Worm (Caenorhabditis elegans) whole organism, late embryonic: ENCODE results near the gene phf-15.

Experiments used
- C38D4.7 ChIP-seq: fragments of 200-800 bp; sonication (Bioruptor generic); optimal IDR thresholded peaks from 2 replicates; lab custom pipeline; 2018; ENCODE audit warnings: mild to moderate bottlenecking, missing genetic modification characterization, moderate library complexity, missing compliant biosample characterization
- F13H6.1 ChIP-seq: sonication (generic microtip); optimal IDR thresholded peaks from 2 replicates; lab custom pipeline; 2016; ENCODE audit warnings: missing genetic modification characterization, missing compliant biosample characterization
- T23F11.4 ChIP-seq: fragments of 200-800 bp; sonication (Bioruptor generic); optimal IDR thresholded peaks from 2 replicates; lab custom pipeline; 2018; ENCODE audit warnings: mild to moderate bottlenecking, missing genetic modification characterization, missing compliant biosample characterization
- ceh-18 ChIP-seq: sonication (generic microtip); optimal IDR thresholded peaks from 2 replicates; lab custom pipeline; 2016; ENCODE audit warnings: missing genetic modification characterization, missing compliant biosample characterization
- ceh-2 ChIP-seq: sonication (generic microtip); optimal IDR thresholded peaks from 2 replicates; lab custom pipeline; 2016; ENCODE audit warnings: missing genotype, missing genetic modification characterization, missing compliant biosample characterization
- ceh-45 ChIP-seq: fragments of 200-800 bp; sonication (Bioruptor generic); IDR thresholded peaks from 2 replicates; pipeline ENCODE4 v1.3.6; 2022; ENCODE audit warnings: missing genetic modification reagents, missing genetic modification characterization, missing compliant biosample characterization
- ceh-48 ChIP-seq: sonication (generic microtip); optimal IDR thresholded peaks from 2 replicates; lab custom pipeline; 2016; ENCODE audit warnings: missing genetic modification characterization, inconsistent platforms, missing compliant biosample characterization
- ceh-9 ChIP-seq: sonication (generic microtip); optimal IDR thresholded peaks from 2 replicates; lab custom pipeline; 2016; ENCODE audit warnings: mild to moderate bottlenecking, missing genetic modification characterization, inconsistent platforms, missing compliant biosample characterization
- dmd-4 ChIP-seq: sonication (generic microtip); optimal IDR thresholded peaks from 2 replicates; lab custom pipeline; 2016; ENCODE audit warnings: borderline replicate concordance, missing genetic modification characterization, missing compliant biosample characterization
- elt-2 ChIP-seq: sonication (generic microtip); optimal IDR thresholded peaks from 2 replicates; lab custom pipeline; 2016; ENCODE audit warnings: missing genetic modification reagents, missing genetic modification characterization, missing compliant biosample characterization
- elt-4 ChIP-seq: sonication (generic microtip); optimal IDR thresholded peaks from 2 replicates; lab custom pipeline; 2016; ENCODE audit warnings: missing genetic modification characterization, missing compliant biosample characterization
- ets-4 ChIP-seq: sonication (generic microtip); optimal IDR thresholded peaks from 2 replicates; lab custom pipeline; 2016; ENCODE audit warnings: missing genetic modification characterization, missing compliant biosample characterization
- fkh-10 ChIP-seq: fragments of 150-350 bp; optimal IDR thresholded peaks from 2 replicates; lab custom pipeline; 2014; ENCODE audit warnings: missing biosample characterization, missing genetic modification reagents, missing genetic modification characterization
- gmeb-2 ChIP-seq: sonication (generic microtip); optimal IDR thresholded peaks from 2 replicates; lab custom pipeline; 2016; ENCODE audit warnings: missing genetic modification characterization, inconsistent platforms, missing compliant biosample characterization
- hlh-30 ChIP-seq: sonication (generic microtip); optimal IDR thresholded peaks from 2 replicates; lab custom pipeline; 2017; ENCODE audit warnings: antibody characterized with exemption, missing genetic modification characterization, missing compliant biosample characterization; ENCODE audit not compliant: insufficient read depth
- lim-6 ChIP-seq: sonication (generic microtip); optimal IDR thresholded peaks from 2 replicates; lab custom pipeline; 2016; ENCODE audit warnings: missing genetic modification characterization, missing compliant biosample characterization
- lin-11 ChIP-seq: fragments of 200-800 bp; sonication (Bioruptor generic); optimal IDR thresholded peaks from 2 replicates; lab custom pipeline; 2018; ENCODE audit warnings: mild to moderate bottlenecking, missing genetic modification characterization, missing compliant biosample characterization
- mec-3 ChIP-seq: sonication (generic microtip); optimal IDR thresholded peaks from 2 replicates; lab custom pipeline; 2016; ENCODE audit warnings: borderline replicate concordance, missing genetic modification characterization, missing compliant biosample characterization
- nfya-1 ChIP-seq: sonication (generic microtip); optimal IDR thresholded peaks from 2 replicates; lab custom pipeline; 2017; ENCODE audit warnings: missing genetic modification characterization, mild to moderate bottlenecking, missing compliant biosample characterization, antibody characterized with exemption, moderate library complexity
- nhr-11 ChIP-seq: fragments of 150-350 bp; optimal IDR thresholded peaks from 2 replicates; lab custom pipeline; 2014; ENCODE audit warnings: missing biosample characterization, missing genetic modification characterization
- npax-4 ChIP-seq: sonication (generic microtip); optimal IDR thresholded peaks from 2 replicates; lab custom pipeline; 2016; ENCODE audit warnings: missing genetic modification characterization, missing compliant biosample characterization
- pag-3 ChIP-seq: sonication (generic microtip); optimal IDR thresholded peaks from 2 replicates; lab custom pipeline; 2016; ENCODE audit warnings: missing compliant biosample characterization, missing genetic modification characterization, borderline replicate concordance
- pat-9 ChIP-seq: fragments of 200-800 bp; sonication (Bioruptor generic); optimal IDR thresholded peaks from 2 replicates; lab custom pipeline; 2018; ENCODE audit warnings: mild to moderate bottlenecking, missing genetic modification characterization, moderate library complexity, missing compliant biosample characterization
- pha-4 ChIP-seq: fragments of 150-350 bp; optimal IDR thresholded peaks from 2 replicates; lab custom pipeline; 2018; ENCODE audit warnings: missing biosample characterization, missing genetic modification reagents, missing genetic modification characterization
- pqm-1 ChIP-seq: sonication (generic microtip); optimal IDR thresholded peaks from 2 replicates; lab custom pipeline; 2016; ENCODE audit warnings: missing genetic modification characterization, missing compliant biosample characterization
- pros-1 ChIP-seq: fragments of 150-350 bp; optimal IDR thresholded peaks from 2 replicates; lab custom pipeline; 2014; ENCODE audit warnings: missing biosample characterization, missing genetic modification reagents, missing genetic modification characterization
- ref-2 ChIP-seq: sonication (generic microtip); optimal IDR thresholded peaks from 2 replicates; lab custom pipeline; 2016; ENCODE audit warnings: missing genetic modification characterization, missing compliant biosample characterization
- rnt-1 ChIP-seq: sonication (generic microtip); optimal IDR thresholded peaks from 2 replicates; lab custom pipeline; 2016; ENCODE audit warnings: missing genetic modification characterization, missing compliant biosample characterization
- sdc-2 ChIP-seq: sonication (generic microtip); optimal IDR thresholded peaks from 2 replicates; lab custom pipeline; 2016; ENCODE audit warnings: missing genotype, missing genetic modification characterization, missing compliant biosample characterization
- sox-2 ChIP-seq: fragments of 200-800 bp; sonication (Bioruptor generic); IDR thresholded peaks from 2 replicates; pipeline ENCODE4 v1.3.6; 2022; ENCODE audit warnings: missing genetic modification reagents, missing genetic modification characterization, missing compliant biosample characterization
- syd-9 ChIP-seq: sonication (generic microtip); optimal IDR thresholded peaks from 2 replicates; lab custom pipeline; 2016; ENCODE audit warnings: mild to moderate bottlenecking, missing genetic modification characterization, moderate library complexity, missing compliant biosample characterization
- unc-55 ChIP-seq: sonication (generic microtip); optimal IDR thresholded peaks from 2 replicates; lab custom pipeline; 2017; ENCODE audit warnings: missing biosample characterization, missing genetic modification reagents, missing genetic modification characterization
- ztf-16 ChIP-seq: sonication (generic microtip); optimal IDR thresholded peaks from 2 replicates; lab custom pipeline; 2017; ENCODE audit warnings: missing genetic modification characterization, missing compliant biosample characterization

The phf-15 gene

DNA sequence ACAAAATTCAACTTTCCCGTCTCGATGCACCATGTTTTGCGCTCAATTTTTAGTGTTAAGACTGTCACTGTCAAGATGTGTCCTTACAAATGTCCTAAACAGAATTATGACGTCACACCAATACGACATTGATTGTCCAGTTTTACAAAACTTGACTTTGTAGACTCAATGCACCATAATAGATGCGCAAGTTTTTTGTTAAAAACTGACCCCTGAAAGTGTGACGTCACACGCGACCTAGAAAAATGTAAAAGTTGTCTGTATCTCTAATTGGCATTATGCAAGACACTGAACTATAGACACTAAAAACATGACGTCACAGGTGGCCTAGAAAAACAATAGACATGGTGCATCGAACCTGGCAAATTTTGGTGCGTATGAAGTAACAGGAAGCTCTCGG lies 28.4 kb downstream of the phf-15 start:
- no peak for TF ChIP-seq F13H6.1 (tag; lab: Kevin White, UChicago)
- TF ChIP-seq sox-2 (GFP tag; lab: Robert Waterston, UW), result no peak
- no peak for TF ChIP-seq ceh-2
- no peak for TF ChIP-seq pros-1 (tag; lab: Kevin White, UChicago)
- no peak for TF ChIP-seq hlh-30 (tag; lab: Kevin White, UChicago)
- no peak for TF ChIP-seq npax-4 (tag; lab: Kevin White, UChicago)
- no peak for TF ChIP-seq fkh-10 (GFP tag; lab: Kevin White, UChicago)
- no peak for TF ChIP-seq gmeb-2 (tag; lab: Kevin White, UChicago)
- TF ChIP-seq lin-11, result no peak
- no peak for TF ChIP-seq ztf-16
- TF ChIP-seq C38D4.7 (GFP tag; lab: Kevin White, UChicago), result no peak
- no peak for TF ChIP-seq rnt-1 (tag; lab: Kevin White, UChicago)

- TF ChIP-seq ceh-45 (no peak), fkh-10 (GFP tag; lab: Kevin White, UChicago) (no peak), unc-55 (GFP tag; lab: Kevin White, UChicago) (no peak), sdc-2 (no peak), elt-2 (tag; lab: Kevin White, UChicago) (no peak), pat-9 (tag; lab: Kevin White, UChicago) (no peak), ceh-2 (no peak), ets-4 (no peak)
- TF ChIP-seq, all 69 proteins: peak for 0
Measured at ce11 chrIII:3351672-3352071, 29.0 kb downstream of the phf-15 start.

DNA sequence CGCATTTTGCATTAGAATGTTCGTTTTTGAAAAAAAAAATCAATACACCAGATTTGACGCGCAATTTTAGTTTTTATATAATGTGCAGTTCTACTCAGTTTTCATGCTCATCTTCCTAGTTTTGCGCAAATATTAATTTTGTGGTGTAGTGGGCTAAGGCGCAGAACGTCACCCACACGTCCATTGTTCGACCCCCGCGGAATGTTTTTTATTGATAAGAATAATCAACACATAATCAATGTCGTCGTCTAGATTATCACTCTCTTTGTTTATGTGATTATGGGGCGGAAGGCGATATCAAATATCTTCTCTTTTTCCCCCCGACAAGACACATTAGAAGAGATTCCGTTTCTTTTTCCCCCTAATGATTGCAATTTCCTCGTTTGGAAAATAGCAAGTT lies 33.1 kb downstream of the phf-15 start:
- TF ChIP-seq C38D4.7 (GFP tag; lab: Kevin White, UChicago) (no peak), syd-9 (tag; lab: Kevin White, UChicago) (no peak), elt-2 (tag; lab: Kevin White, UChicago) (peak; percentile 57)

- TF ChIP-seq nfya-1 (tag; lab: Kevin White, UChicago) (peak; percentile 79), ets-4 (no peak)
Measured at ce11 chrIII:3360067-3360466, 37.4 kb downstream of the phf-15 start.

ce11 chrIII:3367772-3368171 lies 45.1 kb downstream of the phf-15 start:
- TF ChIP-seq T23F11.4 (GFP tag; lab: Kevin White, UChicago), result no peak
- no peak for TF ChIP-seq nfya-1 (tag; lab: Kevin White, UChicago)
- no peak for TF ChIP-seq ceh-48 (tag; lab: Kevin White, UChicago)
- no peak for TF ChIP-seq nhr-11 (tag; lab: Kevin White, UChicago)
- TF ChIP-seq rnt-1 (tag; lab: Kevin White, UChicago), result no peak
- no peak for TF ChIP-seq mec-3 (tag; lab: Kevin White, UChicago)
- TF ChIP-seq pag-3, result no peak
- TF ChIP-seq C38D4.7 (GFP tag; lab: Kevin White, UChicago), result no peak
- no peak for TF ChIP-seq ref-2 (tag; lab: Kevin White, UChicago)
- TF ChIP-seq pha-4, result no peak
- no peak for TF ChIP-seq ceh-9
- TF ChIP-seq dmd-4, result no peak
- no peak for TF ChIP-seq elt-4 (tag; lab: Kevin White, UChicago)
- TF ChIP-seq syd-9 (tag; lab: Kevin White, UChicago), result no peak
- no peak for TF ChIP-seq lim-6 (tag; lab: Kevin White, UChicago)
- no peak for TF ChIP-seq ceh-18 (tag; lab: Kevin White, UChicago)

- peak; percentile 90 for TF ChIP-seq elt-2 (tag; lab: Kevin White, UChicago)
- TF ChIP-seq elt-4 (tag; lab: Kevin White, UChicago), result no peak
- TF ChIP-seq syd-9 (tag; lab: Kevin White, UChicago), result no peak
- TF ChIP-seq pqm-1 (tag; lab: Kevin White, UChicago), result no peak
Measured at ce11 chrIII:3370054-3370453, 47.4 kb downstream of the phf-15 start, which contains the start of gene prk-2. Gene prk-2, minus strand, starts transcription at chrIII:3370209.
